Worm (Caenorhabditis elegans): ENCODE results near the gene pqn-57.

DNA sequence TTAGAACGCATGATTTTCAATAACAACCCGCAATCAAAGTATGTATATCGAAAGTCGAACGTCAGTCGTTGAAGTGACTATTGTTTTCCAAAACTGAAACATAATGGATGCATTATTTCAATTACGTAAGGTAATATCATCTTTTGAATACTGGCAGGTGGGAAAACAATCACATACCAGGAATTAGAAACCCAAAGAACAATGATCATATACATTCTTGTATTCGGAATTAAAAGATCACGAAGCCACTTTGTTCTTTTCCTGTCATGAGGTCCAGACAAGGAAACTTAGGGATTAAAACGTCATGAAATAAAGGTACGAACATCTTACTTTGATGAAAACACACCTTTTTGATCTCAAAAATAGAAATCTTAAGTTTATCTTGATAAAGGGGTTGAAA is 41.6 kb upstream of the pqn-57 start:
- TF ChIP-seq him-1 (tag; optimal IDR thresholded peaks at IDR 0.05) (no peak), dao-5 (tag; optimal IDR thresholded peaks at IDR 0.05) (no peak)

Measured in whole organism, L4/young adult.